Worm (Caenorhabditis elegans): Measurements from ENCODE around the gene syx-5.

Gene syx-5

ce11 chrV:11811921-11812320, 47.2 kb downstream of the syx-5 start, which contains the start of gene D2023.3:
TSS of gene D2023.3 (minus strand) at chrV:11812021.
- TF ChIP-seq lin-14 (GFP tag; optimal IDR thresholded peaks at IDR 0.05) (peak; percentile 41), unc-86 (tag; optimal IDR thresholded peaks at IDR 0.05) (peak; percentile 22), lin-15B (tag; optimal IDR thresholded peaks at IDR 0.05) (no peak), egl-13 (tag; optimal IDR thresholded peaks at IDR 0.05) (no peak)

DNA sequence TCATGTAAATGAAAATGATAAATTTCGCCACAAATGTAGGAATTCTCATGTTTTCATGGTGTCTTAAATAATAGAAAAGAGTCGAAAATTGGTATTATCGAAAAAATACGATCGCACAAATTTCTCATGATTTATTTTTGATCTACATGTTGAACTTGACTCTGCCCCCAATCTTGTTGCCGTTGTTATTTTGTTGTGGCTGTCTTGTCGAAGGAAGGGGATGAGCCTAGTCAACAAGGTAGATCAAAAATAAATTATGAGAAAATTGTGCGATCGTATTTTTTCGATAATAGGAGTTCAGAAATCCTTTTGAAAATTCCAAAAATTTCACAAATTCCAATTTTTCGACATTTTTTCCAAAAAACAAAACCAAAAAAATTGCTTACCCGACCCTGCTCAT, 50.9 kb downstream of the syx-5 start:
- no peak for TF ChIP-seq pax-3 (tag; optimal IDR thresholded peaks at IDR 0.05)
- TF ChIP-seq aly-2 (tag; optimal IDR thresholded peaks at IDR 0.05) = no peak
- no peak for TF ChIP-seq elt-2 (tag; optimal IDR thresholded peaks at IDR 0.05)
- no peak for TF ChIP-seq nhr-28 (tag; optimal IDR thresholded peaks at IDR 0.05)
- TF ChIP-seq ztf-4 (tag; optimal IDR thresholded peaks at IDR 0.05) = no peak
- no peak for TF ChIP-seq vab-15 (tag; optimal IDR thresholded peaks at IDR 0.05)
- TF ChIP-seq grh-1 (GFP tag; IDR thresholded peaks at IDR 0.05) = no peak
- no peak for TF ChIP-seq nhr-237 (tag; optimal IDR thresholded peaks at IDR 0.05)
- no peak for TF ChIP-seq nhr-76 (tag; optimal IDR thresholded peaks at IDR 0.05)
- TF ChIP-seq ceh-90 (tag; optimal IDR thresholded peaks at IDR 0.05) = no peak
- TF ChIP-seq hpl-2 (GFP tag; optimal IDR thresholded peaks at IDR 0.05) = no peak
- no peak for TF ChIP-seq nhr-19 (GFP tag; conservative IDR thresholded peaks at IDR 0.05)
- TF ChIP-seq tlp-1 (tag; optimal IDR thresholded peaks at IDR 0.05) = no peak
- no peak for TF ChIP-seq nhr-84 (tag; optimal IDR thresholded peaks at IDR 0.05)
- no peak for TF ChIP-seq lin-15B (tag; optimal IDR thresholded peaks at IDR 0.05)
- no peak for TF ChIP-seq C04F5.9 (tag; optimal IDR thresholded peaks at IDR 0.05)

Measured in whole organism, L1 larva.